Fruit fly (Drosophila melanogaster) whole organism, wandering third instar larva: ENCODE measurements around the gene CG15210.

Experiments used
- Abd-B ChIP-seq: fragments of >200 bp; optimal IDR thresholded peaks from 2 replicates; lab custom pipeline; 2017; ENCODE audit warnings: missing biosample characterization, missing genetic modification characterization
- CG32264 ChIP-seq: fragments of 200-800 bp; sonication (Bioruptor generic); optimal IDR thresholded peaks from 2 replicates; lab custom pipeline; 2016; ENCODE audit warnings: missing biosample characterization, missing genetic modification characterization
- CrebA ChIP-seq: fragments of 200-800 bp; sonication (Bioruptor generic); optimal IDR thresholded peaks from 2 replicates; lab custom pipeline; 2016; ENCODE audit warnings: missing biosample characterization, mild to moderate bottlenecking, missing genetic modification characterization, borderline replicate concordance
- Dif ChIP-seq: fragments of 200-275, 200-300 bp; sonication (Bioruptor generic); optimal IDR thresholded peaks from 2 replicates; lab custom pipeline; 2018; ENCODE audit warnings: missing biosample characterization, missing genetic modification characterization; ENCODE audit not compliant: partially characterized antibody
- Myc ChIP-seq: fragments of >200 bp; optimal IDR thresholded peaks from 2 replicates; lab custom pipeline; 2017
- fru ChIP-seq: fragments of 200-800 bp; sonication (Bioruptor generic); optimal IDR thresholded peaks from 3 replicates; lab custom pipeline; 2016; ENCODE audit warnings: missing biosample characterization, mild to moderate bottlenecking, missing genetic modification characterization
- h ChIP-seq: fragments of 200-800 bp; sonication (Bioruptor generic); optimal IDR thresholded peaks from 3 replicates; lab custom pipeline; 2016; ENCODE audit warnings: missing biosample characterization, mild to moderate bottlenecking, missing genetic modification characterization
- lola ChIP-seq: fragments of >200 bp; optimal IDR thresholded peaks from 2 replicates; lab custom pipeline; 2017; ENCODE audit warnings: missing biosample characterization, missing genetic modification characterization
- pan ChIP-seq: fragments of >200 bp; optimal IDR thresholded peaks from 2 replicates; lab custom pipeline; 2017
- rgr ChIP-seq: fragments of 200-800 bp; sonication (Bioruptor generic); optimal IDR thresholded peaks from 3 replicates; lab custom pipeline; 2016; ENCODE audit warnings: missing biosample characterization, mild to moderate bottlenecking, missing genetic modification characterization
- usp ChIP-seq: fragments of >200 bp; optimal IDR thresholded peaks from 2 replicates; lab custom pipeline; 2017; ENCODE audit warnings: missing biosample characterization, missing genetic modification characterization

DNA sequence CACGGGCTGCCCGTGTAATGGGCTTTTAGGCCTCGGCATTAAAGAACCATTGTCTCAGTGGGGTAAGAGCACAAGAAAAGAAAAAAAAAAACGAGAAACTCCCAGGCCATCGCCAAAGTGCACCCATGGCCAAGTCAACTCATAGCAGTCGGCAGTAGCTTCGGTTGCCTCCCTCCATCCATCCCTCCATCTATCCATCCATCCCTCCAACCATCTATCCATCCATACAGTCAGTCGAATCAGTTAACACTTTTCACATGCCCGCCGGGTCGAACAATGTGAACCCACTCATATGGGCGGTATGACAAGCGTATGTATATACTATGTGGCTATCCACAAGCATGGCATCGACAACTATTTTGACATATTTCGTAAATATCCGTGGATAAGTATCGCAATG lies 28.7 kb downstream of the CG15210 start:
- TF ChIP-seq h: no peak
- no peak for TF ChIP-seq CrebA (GFP tag; lab: Kevin White, UChicago)
- TF ChIP-seq Dif (GFP tag; lab: Kevin White, UChicago): no peak
- TF ChIP-seq CG32264 (GFP tag; lab: Kevin White, UChicago): no peak
- TF ChIP-seq usp: no peak
- no peak for TF ChIP-seq pan (lab: Kevin White, UChicago)
- no peak for TF ChIP-seq Myc (lab: Kevin White, UChicago)
- TF ChIP-seq Abd-B (GFP tag; lab: Kevin White, UChicago): no peak
- TF ChIP-seq rgr (GFP tag; lab: Kevin White, UChicago): no peak
- TF ChIP-seq lola (GFP tag; lab: Kevin White, UChicago): no peak
- no peak for TF ChIP-seq fru
